Fruit fly (Drosophila melanogaster) whole organism, wandering third instar larva: ENCODE data around the gene CG1354.

Source experiments
- CrebA ChIP-seq: fragments of 200-800 bp; sonication (Bioruptor generic); optimal IDR thresholded peaks from 2 replicates; lab custom pipeline; 2016; ENCODE audit warnings: missing biosample characterization, mild to moderate bottlenecking, missing genetic modification characterization, borderline replicate concordance
- Vsx2 ChIP-seq: fragments of 200-300, 225-300 bp; sonication (Bioruptor generic); optimal IDR thresholded peaks from 2 replicates; lab custom pipeline; 2018; ENCODE audit warnings: missing biosample characterization, missing genetic modification characterization; ENCODE audit not compliant: partially characterized antibody
- brk ChIP-seq: fragments of 200-800 bp; sonication (Bioruptor generic); optimal IDR thresholded peaks from 2 replicates; lab custom pipeline; 2016; ENCODE audit warnings: missing biosample characterization, mild to moderate bottlenecking, missing genetic modification characterization
- dl ChIP-seq, 2 experiments: fragments of 175-275, 200-275 bp in 1 of 2; fragments of 200-275 bp in 1 of 2; sonication (Bioruptor generic); optimal IDR thresholded peaks; lab custom pipeline; 2018; ENCODE audit warnings: mild to moderate bottlenecking in 2 of 2, missing biosample characterization in 2 of 2, missing genetic modification characterization in 2 of 2, moderate library complexity in 2 of 2; ENCODE audit not compliant: partially characterized antibody in 2 of 2, insufficient read depth in 1 of 2
- dsf ChIP-seq: sonication (Bioruptor generic); optimal IDR thresholded peaks from 2 replicates; lab custom pipeline; 2016; ENCODE audit warnings: missing biosample characterization, missing genetic modification characterization, borderline replicate concordance
- h ChIP-seq: fragments of 200-800 bp; sonication (Bioruptor generic); optimal IDR thresholded peaks from 3 replicates; lab custom pipeline; 2016; ENCODE audit warnings: missing biosample characterization, mild to moderate bottlenecking, missing genetic modification characterization
- lola ChIP-seq: fragments of >200 bp; optimal IDR thresholded peaks from 2 replicates; lab custom pipeline; 2017; ENCODE audit warnings: missing biosample characterization, missing genetic modification characterization
- psq ChIP-seq: fragments of 200-800 bp; sonication (Bioruptor generic); optimal IDR thresholded peaks from 3 replicates; lab custom pipeline; 2017; ENCODE audit warnings: missing biosample characterization, mild to moderate bottlenecking, missing genetic modification characterization, moderate library complexity
- rgr ChIP-seq: fragments of 200-800 bp; sonication (Bioruptor generic); optimal IDR thresholded peaks from 3 replicates; lab custom pipeline; 2016; ENCODE audit warnings: missing biosample characterization, mild to moderate bottlenecking, missing genetic modification characterization
- tai ChIP-seq: sonication (Bioruptor generic); optimal IDR thresholded peaks from 2 replicates; lab custom pipeline; 2016; ENCODE audit warnings: missing biosample characterization, missing genetic modification characterization

- TF ChIP-seq dl (GFP tag; optimal IDR thresholded peaks at IDR 0.05; lab: Kevin White, UChicago; ENCODE audit: insufficient read depth in 1 of 2, partially characterized antibody in 2 of 2) = no peak
- TF ChIP-seq rgr (GFP tag; lab: Kevin White, UChicago) = no peak
- TF ChIP-seq psq (GFP tag; lab: Kevin White, UChicago) = peak; percentile 10
- TF ChIP-seq Vsx2 = no peak
- no peak for TF ChIP-seq tai (GFP tag; lab: Kevin White, UChicago)
- no peak for TF ChIP-seq h
- TF ChIP-seq dsf = no peak
- no peak for TF ChIP-seq CrebA (GFP tag; lab: Kevin White, UChicago)
- no peak for TF ChIP-seq lola (GFP tag; lab: Kevin White, UChicago)
- TF ChIP-seq brk (GFP tag; lab: Kevin White, UChicago) = no peak
These were observed 40.0 kb upstream of the CG1354 start for dm6 chrX:9738551-9738950.
